Worm (Caenorhabditis elegans) whole organism, mixed stage, embryonic: Measurements from ENCODE around the gene morc-1.

ENCODE experiments used
- blmp-1 ChIP-seq: fragments of 150-350 bp; optimal IDR thresholded peaks from 2 replicates; lab custom pipeline; 2014; ENCODE audit warnings: missing biosample characterization, missing genetic modification characterization
- ces-1 ChIP-seq: fragments of 150-350 bp; optimal IDR thresholded peaks from 2 replicates; lab custom pipeline; 2014; ENCODE audit warnings: missing biosample characterization, missing genetic modification reagents, missing genetic modification characterization
- drap-1 ChIP-seq: fragments of 200-800 bp; sonication (Bioruptor generic); optimal IDR thresholded peaks from 3 replicates; lab custom pipeline; 2018; ENCODE audit warnings: mild to moderate bottlenecking, missing genetic modification characterization, missing compliant biosample characterization
- elt-3 ChIP-seq: fragments of 150-350 bp; optimal IDR thresholded peaks from 2 replicates; lab custom pipeline; 2014; ENCODE audit warnings: missing biosample characterization, missing genetic modification characterization
- lin-13 ChIP-seq: fragments of 150-350 bp; optimal IDR thresholded peaks from 2 replicates; lab custom pipeline; 2014; ENCODE audit warnings: missing biosample characterization, missing genetic modification characterization
- lsy-2 ChIP-seq: fragments of 150-350 bp; optimal IDR thresholded peaks from 2 replicates; lab custom pipeline; 2014; ENCODE audit warnings: missing biosample characterization, missing genetic modification characterization
- mep-1 ChIP-seq: fragments of 150-350 bp; optimal IDR thresholded peaks from 2 replicates; lab custom pipeline; 2017; ENCODE audit warnings: missing biosample characterization, missing genetic modification reagents, missing genetic modification characterization, inconsistent platforms
- pha-4 ChIP-seq: fragments of 150-350 bp; optimal IDR thresholded peaks from 2 replicates; lab custom pipeline; 2018; ENCODE audit warnings: missing biosample characterization, missing genetic modification reagents, missing genetic modification characterization
- sem-2 ChIP-seq: fragments of 200-800 bp; sonication (Bioruptor generic); optimal IDR thresholded peaks from 2 replicates; lab custom pipeline; 2018; ENCODE audit warnings: mild to moderate bottlenecking, missing genetic modification characterization, missing compliant biosample characterization
- snpc-4 ChIP-seq: fragments of 150-350 bp; optimal IDR thresholded peaks from 2 replicates; lab custom pipeline; 2014; ENCODE audit warnings: missing biosample characterization, missing genetic modification characterization
- unc-62 ChIP-seq: fragments of 150-350 bp; optimal IDR thresholded peaks from 2 replicates; lab custom pipeline; 2014; ENCODE audit warnings: missing biosample characterization, missing genetic modification reagents, missing genetic modification characterization
- ztf-11 ChIP-seq: fragments of 150-350 bp; optimal IDR thresholded peaks from 2 replicates; lab custom pipeline; 2014; ENCODE audit warnings: missing biosample characterization, missing genetic modification characterization

DNA sequence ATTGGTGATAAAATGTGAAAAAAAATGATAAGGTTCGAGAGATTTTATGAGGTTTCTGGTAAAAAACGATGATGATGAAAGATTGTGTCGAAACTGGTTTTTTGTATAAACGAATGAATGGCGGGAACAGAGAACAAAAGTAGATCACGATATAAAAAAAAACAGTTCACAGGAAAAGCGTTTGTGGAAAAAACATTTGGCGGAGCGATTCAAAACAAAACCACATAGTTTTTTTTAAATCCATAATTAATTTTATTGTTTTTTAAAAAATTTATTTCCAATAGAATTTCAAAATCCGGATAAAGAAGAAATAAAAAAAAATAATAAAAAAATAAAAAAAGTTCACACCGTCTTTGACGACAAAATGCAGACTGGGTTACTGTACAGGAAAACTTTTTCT is 8.7 kb upstream of the morc-1 start, which contains the start of gene ZC155.4:
- no peak for TF ChIP-seq mep-1
- no peak for TF ChIP-seq lsy-2 (tag; lab: Kevin White, UChicago)
- no peak for TF ChIP-seq elt-3 (tag; lab: Kevin White, UChicago)
- no peak for TF ChIP-seq sem-2 (GFP tag; lab: Kevin White, UChicago)
- TF ChIP-seq blmp-1, result no peak
- no peak for TF ChIP-seq ces-1 (GFP tag; lab: Kevin White, UChicago)
- no peak for TF ChIP-seq pha-4 (tag; lab: Kevin White, UChicago)
- no peak for TF ChIP-seq unc-62 (GFP tag; lab: Kevin White, UChicago)
- TF ChIP-seq ztf-11 (tag; lab: Kevin White, UChicago), result no peak
- no peak for TF ChIP-seq drap-1 (GFP tag; lab: Kevin White, UChicago)
- TF ChIP-seq snpc-4 (tag; lab: Kevin White, UChicago), result no peak
- no peak for TF ChIP-seq lin-13
